Worm (Caenorhabditis elegans) whole organism, L1 larva: ENCODE results near the gene C52D10.3.

Experiments used
- lsy-2 ChIP-seq, 2 experiments: fragments of 150-350 bp; optimal IDR thresholded peaks; 2 replicates each; lab custom pipeline; 2014; ENCODE audit warnings: missing biosample characterization in 2 of 2, missing genetic modification characterization in 2 of 2
- sup-37 ChIP-seq: fragments of 200-800 bp; sonication (Bioruptor generic); optimal IDR thresholded peaks from 2 replicates; lab custom pipeline; 2018; ENCODE audit warnings: mild to moderate bottlenecking, missing genetic modification characterization, missing compliant biosample characterization

ce11 chrIV:17193491-17193890 is 17.2 kb downstream of the C52D10.3 start:
- TF ChIP-seq lsy-2 (tag; optimal IDR thresholded peaks at IDR 0.05; lab: Kevin White, UChicago) (no peak), sup-37 (GFP tag; lab: Kevin White, UChicago) (no peak)
